Fruit fly (Drosophila melanogaster) whole organism, embryonic: ENCODE measurements around the gene CG14219.
A peak's percentile ranks its signal among the peaks of the same experiment; 100 is the strongest.

Experiments
- Abd-B ChIP-seq: fragments of 200-800 bp; sonication (Bioruptor generic); optimal IDR thresholded peaks from 2 replicates; lab custom pipeline; 2018; ENCODE audit warnings: missing biosample characterization, mild to moderate bottlenecking, missing genetic modification characterization, moderate library complexity
- Aef1 ChIP-seq: fragments of 200-800 bp; sonication (Bioruptor generic); IDR thresholded peaks from 3 replicates; pipeline ENCODE4 v1.3.6; 2022; ENCODE audit warnings: missing biosample characterization, missing genetic modification characterization
- Asciz ChIP-seq: fragments of 200-800 bp; sonication (Bioruptor generic); optimal IDR thresholded peaks from 2 replicates; lab custom pipeline; 2017; ENCODE audit warnings: missing biosample characterization, mild to moderate bottlenecking, missing genetic modification characterization, missing genetic modification reagents
- CG11085 ChIP-seq: fragments of 200-800 bp; sonication (Bioruptor generic); IDR thresholded peaks from 2 replicates; pipeline ENCODE4 v1.3.6; 2022; ENCODE audit warnings: missing biosample characterization, missing genetic modification characterization
- CG12744 ChIP-seq: fragments of 200-800 bp; sonication (Bioruptor generic); optimal IDR thresholded peaks from 2 replicates; lab custom pipeline; 2016; ENCODE audit warnings: missing biosample characterization, missing genetic modification characterization
- CG13424 ChIP-seq: fragments of 200-800 bp; sonication (Bioruptor generic); optimal IDR thresholded peaks from 2 replicates; lab custom pipeline; 2019; ENCODE audit warnings: missing biosample characterization, mild to moderate bottlenecking, missing genetic modification characterization, moderate library complexity
- CG14710 ChIP-seq: fragments of 200-800 bp; sonication (Bioruptor generic); optimal IDR thresholded peaks from 3 replicates; lab custom pipeline; 2019; ENCODE audit warnings: missing biosample characterization, mild to moderate bottlenecking, missing genetic modification characterization, moderate library complexity
- CG1832 ChIP-seq: fragments of 200-800 bp; sonication (Bioruptor generic); optimal IDR thresholded peaks from 2 replicates; lab custom pipeline; 2017; ENCODE audit warnings: missing biosample characterization, mild to moderate bottlenecking, missing genetic modification characterization, inconsistent platforms
- CG30020 ChIP-seq: fragments of 200-800 bp; optimal IDR thresholded peaks from 2 replicates; lab custom pipeline; 2019; ENCODE audit warnings: missing biosample characterization, mild to moderate bottlenecking, missing genetic modification characterization, moderate library complexity
- CG3065 ChIP-seq: fragments of 200-800 bp; sonication (Bioruptor generic); optimal IDR thresholded peaks from 2 replicates; lab custom pipeline; 2016; ENCODE audit warnings: missing biosample characterization, missing genetic modification characterization
- CG32532 ChIP-seq: fragments of 200-800 bp; sonication (Bioruptor generic); IDR thresholded peaks from 2 replicates; pipeline ENCODE4 v1.3.6; 2022; ENCODE audit warnings: missing biosample characterization, missing genetic modification characterization
- CG33213 ChIP-seq: fragments of 200-800 bp; sonication (Bioruptor generic); optimal IDR thresholded peaks from 3 replicates; lab custom pipeline; 2016; ENCODE audit warnings: missing biosample characterization, missing genetic modification characterization
- CG34224 ChIP-seq: fragments of 200-800 bp; sonication (Bioruptor generic); IDR thresholded peaks from 3 replicates; pipeline ENCODE4 v1.3.6; 2022; ENCODE audit warnings: missing biosample characterization, missing genetic modification characterization; ENCODE audit not compliant: partially characterized antibody
- CG4360 ChIP-seq: fragments of 200-800 bp; sonication (Bioruptor generic); IDR thresholded peaks from 2 replicates; pipeline ENCODE4 v1.3.6; 2022; ENCODE audit warnings: missing biosample characterization, missing genetic modification characterization
- CG6272 ChIP-seq: fragments of 200-800 bp; sonication (Bioruptor generic); IDR thresholded peaks from 2 replicates; pipeline ENCODE4 v1.3.6; 2022; ENCODE audit warnings: missing biosample characterization, missing genetic modification characterization
- CG7963 ChIP-seq: fragments of 200-800 bp; sonication (Bioruptor generic); IDR thresholded peaks from 3 replicates; pipeline ENCODE4 v1.3.6; 2022; ENCODE audit warnings: missing biosample characterization, missing genetic modification characterization; ENCODE audit not compliant: partially characterized antibody
- CG8359 ChIP-seq: fragments of 200-800 bp; sonication (Bioruptor generic); optimal IDR thresholded peaks from 2 replicates; lab custom pipeline; 2017; ENCODE audit warnings: missing biosample characterization, mild to moderate bottlenecking, missing genetic modification characterization, borderline replicate concordance
- CG8478 ChIP-seq: fragments of >200 bp; optimal IDR thresholded peaks from 2 replicates; lab custom pipeline; 2018
- CG8924 ChIP-seq: fragments of 200-800 bp; optimal IDR thresholded peaks from 3 replicates; lab custom pipeline; 2019; ENCODE audit warnings: missing biosample characterization, mild to moderate bottlenecking, missing genetic modification characterization, moderate library complexity
- CTCF ChIP-seq: fragments of 200-800 bp; sonication (Bioruptor generic); optimal IDR thresholded peaks from 2 replicates; lab custom pipeline; 2017; ENCODE audit warnings: missing biosample characterization, mild to moderate bottlenecking, missing genetic modification characterization, moderate library complexity
- Dad ChIP-seq: fragments of 200-800 bp; sonication (Bioruptor generic); optimal IDR thresholded peaks from 3 replicates; lab custom pipeline; 2016; ENCODE audit warnings: missing biosample characterization, missing genetic modification characterization
- E2f1 ChIP-seq: fragments of 200-800 bp; sonication (Bioruptor generic); IDR thresholded peaks from 2 replicates; pipeline ENCODE4 v1.3.6; 2022; ENCODE audit warnings: missing biosample characterization, missing genetic modification characterization
- Ets97D ChIP-seq: fragments of 200-800 bp; sonication (Bioruptor generic); optimal IDR thresholded peaks from 3 replicates; lab custom pipeline; 2016; ENCODE audit warnings: missing biosample characterization, missing genetic modification characterization
- Lim3 ChIP-seq: fragments of 200-800 bp; sonication (Bioruptor generic); IDR thresholded peaks from 2 replicates; pipeline ENCODE4 v1.3.6; 2022; ENCODE audit warnings: missing biosample characterization, missing genetic modification characterization
- Med ChIP-seq: fragments of 200-800 bp; sonication (Bioruptor generic); peaks from one replicate; lab custom pipeline; 2016; ENCODE audit warnings: missing biosample characterization, missing genetic modification characterization, mild to moderate bottlenecking, inconsistent platforms, moderate library complexity
- Mrtf ChIP-seq: fragments of 200-800 bp; sonication (Bioruptor generic); IDR thresholded peaks from 3 replicates; pipeline ENCODE4 v1.3.6; 2022; ENCODE audit warnings: missing biosample characterization, missing genetic modification characterization
- Nf-YA ChIP-seq: fragments of 200-800 bp; sonication (Bioruptor generic); IDR thresholded peaks from 2 replicates; pipeline ENCODE4 v1.3.6; 2022; ENCODE audit warnings: missing biosample characterization, missing genetic modification characterization
- Nf-YB ChIP-seq: fragments of 200-800 bp; sonication (Bioruptor generic); optimal IDR thresholded peaks from 3 replicates; lab custom pipeline; 2019; ENCODE audit warnings: missing biosample characterization, mild to moderate bottlenecking, missing genetic modification characterization, moderate library complexity
- NfI ChIP-seq: fragments of 200-800 bp; sonication (Bioruptor generic); optimal IDR thresholded peaks from 3 replicates; lab custom pipeline; 2018; ENCODE audit warnings: missing biosample characterization, mild to moderate bottlenecking, missing genetic modification characterization, moderate library complexity
- bowl ChIP-seq: fragments of 200-800 bp; sonication (Bioruptor generic); IDR thresholded peaks from 2 replicates; pipeline ENCODE4 v1.3.6; 2022; ENCODE audit warnings: missing biosample characterization, missing genetic modification characterization
- cg ChIP-seq: fragments of 200-800 bp; sonication (Bioruptor generic); optimal IDR thresholded peaks from 3 replicates; lab custom pipeline; 2019; ENCODE audit warnings: missing biosample characterization, mild to moderate bottlenecking, missing genetic modification characterization, moderate library complexity
- crol ChIP-seq: fragments of 200-800 bp; sonication (Bioruptor generic); IDR thresholded peaks from 2 replicates; pipeline ENCODE4 v1.3.6; 2022; ENCODE audit warnings: missing biosample characterization, missing genetic modification characterization
- ems ChIP-seq: fragments of 200-800 bp; sonication (Bioruptor generic); optimal IDR thresholded peaks from 3 replicates; lab custom pipeline; 2016; ENCODE audit warnings: missing biosample characterization, missing genetic modification characterization
- esg ChIP-seq: fragments of 200-800 bp; sonication (Bioruptor generic); conservative IDR thresholded peaks from 2 replicates; pipeline ENCODE4 v1.3.6; 2022; ENCODE audit warnings: missing biosample characterization, missing genetic modification characterization
- fu2 ChIP-seq: fragments of 200-800 bp; sonication (Bioruptor generic); optimal IDR thresholded peaks from 2 replicates; lab custom pipeline; 2016; ENCODE audit warnings: missing biosample characterization, missing genetic modification characterization
- gsb-n ChIP-seq: fragments of 200-800 bp; sonication (Bioruptor generic); optimal IDR thresholded peaks from 3 replicates; lab custom pipeline; 2018; ENCODE audit warnings: missing biosample characterization, mild to moderate bottlenecking, missing genetic modification characterization
- hbn ChIP-seq: fragments of 200-800 bp; sonication (Bioruptor generic); IDR thresholded peaks from 2 replicates; pipeline ENCODE4 v1.3.6; 2022; ENCODE audit warnings: missing biosample characterization, missing genetic modification characterization; ENCODE audit not compliant: partially characterized antibody
- ken ChIP-seq: fragments of 200-800 bp; sonication (Bioruptor generic); IDR thresholded peaks from 3 replicates; pipeline ENCODE4 v1.3.6; 2022; ENCODE audit warnings: missing biosample characterization, missing genetic modification characterization
- klu ChIP-seq: fragments of 200-800 bp; sonication (Bioruptor generic); IDR thresholded peaks from 2 replicates; pipeline ENCODE4 v1.3.6; 2022; ENCODE audit warnings: missing biosample characterization, missing genetic modification characterization
- lab ChIP-seq: fragments of 200-800 bp; sonication (Bioruptor generic); optimal IDR thresholded peaks from 3 replicates; lab custom pipeline; 2017; ENCODE audit warnings: missing biosample characterization, missing genetic modification characterization, mild to moderate bottlenecking, moderate library complexity, missing genetic modification reagents
- nmo ChIP-seq: fragments of 200-800 bp; sonication (Bioruptor generic); optimal IDR thresholded peaks from 2 replicates; lab custom pipeline; 2018; ENCODE audit warnings: missing biosample characterization, mild to moderate bottlenecking, missing genetic modification characterization, moderate library complexity
- pfk ChIP-seq: fragments of 200-800 bp; sonication (Bioruptor generic); optimal IDR thresholded peaks from 2 replicates; lab custom pipeline; 2018; ENCODE audit warnings: missing biosample characterization, mild to moderate bottlenecking, missing genetic modification characterization, moderate library complexity
- phol ChIP-seq: fragments of 200-800 bp; sonication (Bioruptor generic); optimal IDR thresholded peaks from 3 replicates; lab custom pipeline; 2018; ENCODE audit warnings: missing biosample characterization, mild to moderate bottlenecking, missing genetic modification characterization, moderate library complexity
- ranshi ChIP-seq: fragments of 200-800 bp; sonication (Bioruptor generic); IDR thresholded peaks from 2 replicates; pipeline ENCODE4 v1.3.6; 2022; ENCODE audit warnings: missing biosample characterization, missing genetic modification characterization
- slp2 ChIP-seq: fragments of 200-800 bp; sonication (Bioruptor generic); optimal IDR thresholded peaks from 2 replicates; lab custom pipeline; 2016; ENCODE audit warnings: missing biosample characterization, missing genetic modification characterization
- twi ChIP-seq: fragments of 200-800 bp; optimal IDR thresholded peaks from 2 replicates; lab custom pipeline; 2019; ENCODE audit warnings: missing biosample characterization, mild to moderate bottlenecking, missing genetic modification characterization, moderate library complexity
- tx ChIP-seq: fragments of 200-800 bp; sonication (Bioruptor generic); optimal IDR thresholded peaks from 2 replicates; lab custom pipeline; 2016; ENCODE audit warnings: missing biosample characterization, missing genetic modification characterization
- vfl ChIP-seq: fragments of 200-800 bp; sonication (Bioruptor generic); optimal IDR thresholded peaks from 2 replicates; lab custom pipeline; 2016; ENCODE audit warnings: missing biosample characterization, missing genetic modification characterization
- zen ChIP-seq: fragments of 200-800 bp; sonication (Bioruptor generic); optimal IDR thresholded peaks from 3 replicates; lab custom pipeline; 2018; ENCODE audit warnings: missing biosample characterization, mild to moderate bottlenecking, missing genetic modification characterization, moderate library complexity

Gene CG14219

dm6 chrX:19546658-19547038, 43.3 kb downstream of the CG14219 start (continued):
- no peak for TF ChIP-seq bowl (GFP tag; lab: Robert Waterston, UW)
- peak; percentile 86 for TF ChIP-seq CG4360 (GFP tag; lab: Robert Waterston, UW)
- no peak for TF ChIP-seq E2f1 (GFP tag; lab: Robert Waterston, UW)
- no peak for TF ChIP-seq ranshi (GFP tag; lab: Robert Waterston, UW)

dm6 chrX:19545865-19546657, 43.9 kb downstream of the CG14219 start:
- peak; percentile 43 for TF ChIP-seq phol (tag; lab: Kevin White, UChicago)
- TF ChIP-seq fu2 (GFP tag; lab: Kevin White, UChicago) = no peak
- TF ChIP-seq NfI = no peak
- peak; percentile 95 for TF ChIP-seq Nf-YB (GFP tag; lab: Kevin White, UChicago)
- TF ChIP-seq tx = no peak
- TF ChIP-seq twi = peak; percentile 3
- TF ChIP-seq vfl (GFP tag; lab: Kevin White, UChicago) = no peak
- TF ChIP-seq crol (GFP tag; lab: Robert Waterston, UW) = peak; percentile 15; the same call in 1 of the 2 replicates
- TF ChIP-seq CG13424 (tag; lab: Kevin White, UChicago) = no peak
- no peak for TF ChIP-seq CG30020 (tag; lab: Kevin White, UChicago)
- peak; percentile 35 for TF ChIP-seq Ets97D (GFP tag; lab: Kevin White, UChicago)
- TF ChIP-seq CG8359 = no peak
- no peak for TF ChIP-seq hbn (GFP tag; lab: Robert Waterston, UW)
- TF ChIP-seq Abd-B (GFP tag; lab: Kevin White, UChicago) = no peak
- no peak for TF ChIP-seq Mrtf (GFP tag; lab: Robert Waterston, UW)
- TF ChIP-seq CG14710 (tag; lab: Kevin White, UChicago) = no peak
- no peak for TF ChIP-seq esg (GFP tag; lab: Robert Waterston, UW)
- peak; percentile 31 for TF ChIP-seq Med (GFP tag; lab: Kevin White, UChicago)
- no peak for TF ChIP-seq CG6272 (GFP tag; lab: Robert Waterston, UW)
- TF ChIP-seq nmo (GFP tag; lab: Kevin White, UChicago) = no peak
- peak; percentile 81 for TF ChIP-seq CTCF (GFP tag; lab: Kevin White, UChicago)
- TF ChIP-seq CG8478 (lab: Kevin White, UChicago) = peak; percentile 54
- no peak for TF ChIP-seq ems
- no peak for TF ChIP-seq Aef1 (GFP tag; lab: Robert Waterston, UW)
- no peak for TF ChIP-seq Asciz (GFP tag; lab: Kevin White, UChicago)
- no peak for TF ChIP-seq CG34224 (GFP tag; lab: Robert Waterston, UW)
- no peak for TF ChIP-seq CG11085
- no peak for TF ChIP-seq CG32532 (GFP tag; lab: Robert Waterston, UW)
- TF ChIP-seq CG7963 = no peak
- peak; percentile 15 for TF ChIP-seq CG8924 (tag; lab: Kevin White, UChicago)
- no peak for TF ChIP-seq CG3065 (GFP tag; lab: Kevin White, UChicago)
- TF ChIP-seq klu (GFP tag; lab: Robert Waterston, UW) = no peak
- no peak for TF ChIP-seq Dad (GFP tag; lab: Kevin White, UChicago)
- no peak for TF ChIP-seq CG12744
- TF ChIP-seq CG33213 (GFP tag; lab: Kevin White, UChicago) = no peak
- peak; percentile 78 for TF ChIP-seq cg (GFP tag; lab: Kevin White, UChicago)
- TF ChIP-seq lab (GFP tag; lab: Kevin White, UChicago) = no peak
- TF ChIP-seq zen = peak; percentile 22
- no peak for TF ChIP-seq Lim3 (GFP tag; lab: Robert Waterston, UW)
- no peak for TF ChIP-seq gsb-n (tag; lab: Kevin White, UChicago)
- TF ChIP-seq ken (GFP tag; lab: Robert Waterston, UW) = no peak
- TF ChIP-seq pfk = peak; percentile 85
- TF ChIP-seq slp2 = no peak
- peak; percentile 34 for TF ChIP-seq Nf-YA
- TF ChIP-seq CG1832 = peak; percentile 88
